Fruit fly (Drosophila melanogaster) S2 (cell line): ENCODE measurements around the gene CG14627.

Experiments
- CG8478 ChIP-seq: fragments of >200 bp; optimal IDR thresholded peaks from 2 replicates; lab custom pipeline; 2018
- CTCF ChIP-seq, 2 experiments: fragments of >200 bp; optimal IDR thresholded peaks; 2 replicates each; lab custom pipeline; 2018

DNA sequence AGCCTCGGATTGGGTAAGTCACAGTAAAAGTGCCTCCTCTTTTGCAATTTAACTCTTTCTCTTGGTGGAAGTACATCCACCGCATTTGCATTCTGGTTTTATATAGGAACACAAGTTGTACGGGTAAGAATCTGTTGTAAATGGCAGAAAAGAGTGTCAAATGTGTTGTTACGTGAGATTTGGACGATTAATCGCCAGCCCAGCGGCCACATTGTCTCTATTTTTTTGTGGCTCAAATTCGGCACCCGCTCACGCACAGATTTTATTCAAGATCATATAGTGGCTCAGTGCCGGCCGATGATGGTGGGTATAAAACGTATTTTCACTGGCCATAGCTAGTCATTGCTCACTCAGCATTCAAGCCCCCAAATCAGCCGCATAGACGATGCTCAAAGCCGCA lies 22.1 kb downstream of the CG14627 start, which contains the start of gene CG11381:
- no peak for TF ChIP-seq CG8478 (lab: Kevin White, UChicago)
- TF ChIP-seq CTCF (optimal IDR thresholded peaks at IDR 0.05; lab: Kevin White, UChicago), result no peak
